Fruit fly (Drosophila melanogaster): ENCODE measurements around the gene Grx3.

The Grx3 gene

DNA sequence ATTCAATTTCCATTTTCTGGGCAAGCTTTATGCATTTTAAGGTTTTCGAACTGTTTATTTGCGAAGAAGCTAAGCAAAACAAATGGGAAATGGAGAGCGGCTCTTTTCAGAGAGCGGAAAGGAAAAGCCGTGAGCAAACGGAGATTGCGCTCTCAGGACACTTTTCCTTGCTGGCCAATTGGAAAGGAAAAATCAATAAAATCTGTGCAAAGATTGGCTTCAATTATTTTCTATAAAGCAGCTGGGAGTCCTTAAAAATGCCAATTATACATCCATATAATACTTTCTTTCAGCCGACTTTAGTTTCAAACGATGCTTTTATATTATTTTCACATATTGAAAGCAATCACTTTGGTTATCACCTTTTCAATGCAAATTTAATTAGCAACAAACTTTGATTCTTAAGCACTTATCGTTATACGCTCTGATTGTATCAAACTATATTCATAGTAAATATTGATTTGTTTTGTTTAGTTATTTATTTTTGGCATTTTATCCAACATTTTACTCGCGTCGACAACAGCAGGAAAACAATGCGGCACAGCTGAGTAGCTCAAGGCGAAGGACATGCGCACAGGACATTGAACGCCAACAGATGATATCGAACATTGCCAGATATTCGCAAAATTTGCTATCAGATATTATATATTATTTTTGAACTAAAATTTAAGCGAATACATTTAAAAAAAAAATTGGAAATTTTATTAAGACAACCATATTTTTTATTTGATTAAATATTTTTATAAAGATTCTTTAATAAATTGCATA is 11.5 kb upstream of the Grx3 start, which contains the start of gene CG9395:
Gene CG9395, minus strand, starts transcription at position 494 of the 768 bp plus-strand sequence.
- TF ChIP-seq crp (GFP tag; optimal IDR thresholded peaks at IDR 0.05) (peak in 1 of 2 experiments; percentile 62), ewg (GFP tag; optimal IDR thresholded peaks at IDR 0.05) (peak; percentile 93), Trl (optimal IDR thresholded peaks at IDR 0.05) (peak; percentile 20 to 31), Trl (GFP tag; optimal IDR thresholded peaks at IDR 0.05) (no peak), amos (GFP tag; IDR thresholded peaks at IDR 0.05; ENCODE audit: partially characterized antibody) (no peak), onecut (GFP tag; IDR thresholded peaks at IDR 0.05) (peak; percentile 92)

DNA sequence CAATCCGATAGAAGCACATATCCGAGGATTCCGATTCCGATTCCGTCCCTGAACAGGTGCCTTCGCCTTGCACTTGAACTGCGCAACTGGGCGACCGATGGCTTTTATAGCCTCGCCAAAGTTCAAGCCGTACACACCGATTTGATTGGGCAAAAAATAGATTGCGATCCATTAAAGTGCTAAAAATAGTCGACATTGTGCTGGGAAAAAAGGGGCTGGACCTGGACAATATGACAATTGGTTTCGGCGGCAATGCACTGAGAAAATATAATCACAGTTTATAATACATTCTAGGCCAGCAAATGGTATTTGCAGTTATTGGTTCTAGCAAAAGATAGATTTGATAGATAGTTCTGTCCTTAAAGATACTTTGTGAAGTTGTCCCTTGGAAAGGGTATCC is 4.8 kb upstream of the Grx3 start, which contains the start of gene CG9377:
Gene CG9377, minus strand, starts transcription at position 101 of the 400 bp plus-strand sequence.
- TF ChIP-seq HmgD (GFP tag; optimal IDR thresholded peaks at IDR 0.05) (no peak), nom (GFP tag; optimal IDR thresholded peaks at IDR 0.05) (no peak), MESR4 (GFP tag; optimal IDR thresholded peaks at IDR 0.05) (no peak), maf-S (GFP tag; optimal IDR thresholded peaks at IDR 0.05) (no peak), CG14710 (tag; optimal IDR thresholded peaks at IDR 0.05) (no peak), CG11247 (GFP tag; IDR thresholded peaks at IDR 0.05) (no peak), p53 (GFP tag; optimal IDR thresholded peaks at IDR 0.05) (no peak), dpn (GFP tag; optimal IDR thresholded peaks at IDR 0.05) (no peak), bigmax (GFP tag; optimal IDR thresholded peaks at IDR 0.05) (no peak), her (GFP tag; optimal IDR thresholded peaks at IDR 0.05) (no peak), Scr (GFP tag; IDR thresholded peaks at IDR 0.05; ENCODE audit: partially characterized antibody) (no peak), CG8478 (optimal IDR thresholded peaks at IDR 0.05) (no peak), CG6854 (GFP tag; optimal IDR thresholded peaks at IDR 0.05) (no peak), Abd-B (GFP tag; optimal IDR thresholded peaks at IDR 0.05) (no peak), CG2678 (tag; optimal IDR thresholded peaks at IDR 0.05) (no peak), run (tag; optimal IDR thresholded peaks at IDR 0.05) (no peak), CG11456 (GFP tag; IDR thresholded peaks at IDR 0.05) (no peak), CHES-1-like (GFP tag; optimal IDR thresholded peaks at IDR 0.05) (no peak)

DNA sequence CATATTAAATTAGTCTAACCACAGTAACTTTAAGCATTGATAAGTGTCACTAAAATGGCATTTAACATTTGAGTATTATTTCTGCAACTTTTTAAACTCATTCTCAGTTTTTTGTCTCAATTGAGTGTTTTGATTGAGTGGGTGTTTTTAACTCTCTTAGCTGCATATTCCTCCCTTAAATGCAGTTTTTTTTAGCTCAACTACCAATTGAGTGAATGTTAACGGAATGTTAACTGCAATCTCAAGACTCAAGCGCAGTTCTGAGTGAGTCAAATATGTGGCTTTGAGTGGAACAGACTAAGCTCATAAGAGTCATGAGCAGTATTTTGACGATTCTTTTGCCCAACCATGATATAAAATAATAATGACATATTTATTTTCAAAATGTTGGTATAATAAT is 3.3 kb upstream of the Grx3 start:
- TF ChIP-seq CG8944 (GFP tag; optimal IDR thresholded peaks at IDR 0.05): no peak
- TF ChIP-seq Vsx1 (GFP tag; optimal IDR thresholded peaks at IDR 0.05): no peak
- TF ChIP-seq Hr78 (GFP tag; optimal IDR thresholded peaks at IDR 0.05): no peak
- no peak for TF ChIP-seq fd96Cb (tag; optimal IDR thresholded peaks at IDR 0.05)
- TF ChIP-seq az2 (GFP tag; optimal IDR thresholded peaks at IDR 0.05): no peak
- TF ChIP-seq CG7271 (tag; optimal IDR thresholded peaks at IDR 0.05): no peak
- TF ChIP-seq z (GFP tag; IDR thresholded peaks at IDR 0.05): peak; percentile 98
- TF ChIP-seq CG11723 (GFP tag; optimal IDR thresholded peaks at IDR 0.05): no peak
- TF ChIP-seq CG6791 (GFP tag; IDR thresholded peaks at IDR 0.05; ENCODE audit: partially characterized antibody): peak; percentile 16; the same call in 1 of the 3 replicates
- no peak for TF ChIP-seq CG18764 (GFP tag; optimal IDR thresholded peaks at IDR 0.05)
- TF ChIP-seq nerfin-2 (GFP tag; IDR thresholded peaks at IDR 0.05; ENCODE audit: partially characterized antibody): no peak
- TF ChIP-seq sim (GFP tag; IDR thresholded peaks at IDR 0.05): no peak
- no peak for TF ChIP-seq CG2712 (tag; optimal IDR thresholded peaks at IDR 0.05)
- no peak for TF ChIP-seq pho (GFP tag; optimal IDR thresholded peaks at IDR 0.05)
- TF ChIP-seq ase (GFP tag; IDR thresholded peaks at IDR 0.05): no peak
- TF ChIP-seq en (GFP tag; optimal IDR thresholded peaks at IDR 0.05): no peak
- TF ChIP-seq Aef1 (GFP tag; IDR thresholded peaks at IDR 0.05): no peak
- no peak for TF ChIP-seq CG9215 (GFP tag; IDR thresholded peaks at IDR 0.05)
